Fruit fly (Drosophila melanogaster) whole organism, prepupa: ENCODE measurements around the gene CG15465.

Experiments used
- CG10631 ChIP-seq: fragments of 200-800 bp; sonication (Bioruptor generic); optimal IDR thresholded peaks from 2 replicates; lab custom pipeline; 2016; ENCODE audit warnings: missing biosample characterization, missing genetic modification characterization
- CG10669 ChIP-seq: fragments of 200-800 bp; sonication (Bioruptor generic); optimal IDR thresholded peaks from 3 replicates; lab custom pipeline; 2018; ENCODE audit warnings: missing biosample characterization, mild to moderate bottlenecking, missing genetic modification characterization, moderate library complexity
- CG11294 ChIP-seq: fragments of 200-800 bp; sonication (Bioruptor generic); IDR thresholded peaks from 2 replicates; pipeline ENCODE4 v1.3.6; 2022; ENCODE audit warnings: missing biosample characterization, missing genetic modification characterization
- CG11762 ChIP-seq: fragments of 200-800 bp; sonication (Bioruptor generic); optimal IDR thresholded peaks from 3 replicates; lab custom pipeline; 2016; ENCODE audit warnings: missing biosample characterization, missing genetic modification characterization; ENCODE audit not compliant: insufficient read depth
- CG11902 ChIP-seq: fragments of 200-800 bp; sonication (Bioruptor generic); optimal IDR thresholded peaks from 3 replicates; lab custom pipeline; 2016; ENCODE audit warnings: missing biosample characterization, missing genetic modification characterization
- CG1621 ChIP-seq: fragments of 200-800 bp; sonication (Bioruptor generic); optimal IDR thresholded peaks from 3 replicates; lab custom pipeline; 2018; ENCODE audit warnings: missing biosample characterization, mild to moderate bottlenecking, missing genetic modification characterization
- CG16779 ChIP-seq: fragments of 200-800 bp; sonication (Bioruptor generic); optimal IDR thresholded peaks from 3 replicates; lab custom pipeline; 2017; ENCODE audit warnings: missing biosample characterization, mild to moderate bottlenecking, missing genetic modification characterization
- CG3032 ChIP-seq: fragments of 200-800 bp; optimal IDR thresholded peaks from 2 replicates; lab custom pipeline; 2019; ENCODE audit warnings: missing biosample characterization, mild to moderate bottlenecking, missing genetic modification characterization, moderate library complexity
- CG34406 ChIP-seq: fragments of 200-800 bp; sonication (Bioruptor generic); optimal IDR thresholded peaks from 3 replicates; lab custom pipeline; 2016; ENCODE audit warnings: missing biosample characterization, missing genetic modification characterization
- CG3919 ChIP-seq: fragments of 200-800 bp; sonication (Bioruptor generic); optimal IDR thresholded peaks from 3 replicates; lab custom pipeline; 2016; ENCODE audit warnings: missing biosample characterization, missing genetic modification characterization
- CG4318 ChIP-seq: fragments of 200-800 bp; sonication (Bioruptor generic); optimal IDR thresholded peaks from 3 replicates; lab custom pipeline; 2017; ENCODE audit warnings: missing biosample characterization, mild to moderate bottlenecking, missing genetic modification characterization
- CG6792 ChIP-seq: fragments of 200-800 bp; sonication (Bioruptor generic); optimal IDR thresholded peaks from 3 replicates; lab custom pipeline; 2016; ENCODE audit warnings: missing biosample characterization, missing genetic modification characterization
- CG6808 ChIP-seq: fragments of 200-800 bp; sonication (Bioruptor generic); optimal IDR thresholded peaks from 3 replicates; lab custom pipeline; 2017; ENCODE audit warnings: missing biosample characterization, missing genetic modification characterization, mild to moderate bottlenecking, moderate library complexity, missing genetic modification reagents
- CG6854 ChIP-seq: fragments of 200-800 bp; sonication (Bioruptor generic); optimal IDR thresholded peaks from 2 replicates; lab custom pipeline; 2017; ENCODE audit warnings: missing biosample characterization, mild to moderate bottlenecking, missing genetic modification characterization
- CG7368 ChIP-seq: fragments of 200-800 bp; sonication (Bioruptor generic); optimal IDR thresholded peaks from 3 replicates; lab custom pipeline; 2016; ENCODE audit warnings: missing biosample characterization, missing genetic modification characterization
- CG8119 ChIP-seq: fragments of 200-800 bp; sonication (Bioruptor generic); IDR thresholded peaks from 3 replicates; pipeline ENCODE4 v1.3.6; 2022; ENCODE audit warnings: missing biosample characterization, missing genetic modification characterization
- CG8319 ChIP-seq: fragments of 200-800 bp; sonication (Bioruptor generic); optimal IDR thresholded peaks from 3 replicates; lab custom pipeline; 2016; ENCODE audit warnings: missing biosample characterization, missing genetic modification characterization
- CG8632 ChIP-seq: fragments of 200-800 bp; sonication (Bioruptor generic); optimal IDR thresholded peaks from 3 replicates; lab custom pipeline; 2016; ENCODE audit warnings: missing biosample characterization, missing genetic modification characterization
- CG9139 ChIP-seq: fragments of 200-800 bp; sonication (Bioruptor generic); optimal IDR thresholded peaks from 3 replicates; lab custom pipeline; 2017; ENCODE audit warnings: missing biosample characterization, mild to moderate bottlenecking, missing genetic modification characterization
- Eip75B ChIP-seq: fragments of 200-800 bp; sonication (Bioruptor generic); optimal IDR thresholded peaks from 3 replicates; lab custom pipeline; 2016; ENCODE audit warnings: missing biosample characterization, missing genetic modification characterization
- Eip78C ChIP-seq: fragments of 200-800 bp; sonication (Bioruptor generic); peaks from one replicate; lab custom pipeline; 2016; ENCODE audit warnings: missing biosample characterization, missing genetic modification characterization
- Eip93F ChIP-seq: fragments of 200-800 bp; sonication (Bioruptor generic); optimal IDR thresholded peaks from 2 replicates; lab custom pipeline; 2016; ENCODE audit warnings: missing biosample characterization, mild to moderate bottlenecking, missing genetic modification characterization
- Ets21C ChIP-seq: fragments of 200-800 bp; sonication (Bioruptor generic); optimal IDR thresholded peaks from 3 replicates; lab custom pipeline; 2016; ENCODE audit warnings: missing biosample characterization, missing genetic modification characterization
- Ets96B ChIP-seq: fragments of 200-800 bp; optimal IDR thresholded peaks from 2 replicates; lab custom pipeline; 2019; ENCODE audit warnings: missing biosample characterization, mild to moderate bottlenecking, missing genetic modification characterization, moderate library complexity
- Gug ChIP-seq: fragments of 200-800 bp; sonication (Bioruptor generic); IDR thresholded peaks from 2 replicates; pipeline ENCODE4 v1.3.6; 2022; ENCODE audit warnings: missing biosample characterization, missing genetic modification characterization
- Hr38 ChIP-seq: sonication (Bioruptor generic); optimal IDR thresholded peaks from 2 replicates; lab custom pipeline; 2016; ENCODE audit warnings: missing biosample characterization, missing genetic modification characterization
- Hr4 ChIP-seq: fragments of 200-800 bp; sonication (Bioruptor generic); optimal IDR thresholded peaks from 3 replicates; lab custom pipeline; 2016; ENCODE audit warnings: missing biosample characterization, missing genetic modification characterization
- Lpt ChIP-seq: fragments of 200-800 bp; sonication (Bioruptor generic); optimal IDR thresholded peaks from 3 replicates; lab custom pipeline; 2016; ENCODE audit warnings: missing biosample characterization, missing genetic modification characterization
- Met ChIP-seq: fragments of 200-800 bp; sonication (Bioruptor generic); optimal IDR thresholded peaks from 3 replicates; lab custom pipeline; 2016; ENCODE audit warnings: missing biosample characterization, missing genetic modification characterization
- OdsH ChIP-seq: fragments of 200-800 bp; sonication (Bioruptor generic); optimal IDR thresholded peaks from 3 replicates; lab custom pipeline; 2016; ENCODE audit warnings: missing biosample characterization, missing genetic modification characterization
- Sox102F ChIP-seq: fragments of 200-800 bp; sonication (Bioruptor generic); optimal IDR thresholded peaks from 2 replicates; lab custom pipeline; 2016; ENCODE audit warnings: missing biosample characterization, mild to moderate bottlenecking, missing genetic modification characterization
- Sox14 ChIP-seq: fragments of 200-800 bp; sonication (Bioruptor generic); optimal IDR thresholded peaks from 3 replicates; lab custom pipeline; 2016; ENCODE audit warnings: missing biosample characterization, missing genetic modification characterization
- Sox15 ChIP-seq: fragments of 200-800 bp; sonication (Bioruptor generic); optimal IDR thresholded peaks from 3 replicates; lab custom pipeline; 2016; ENCODE audit warnings: missing biosample characterization, missing genetic modification characterization
- achi ChIP-seq: fragments of 200-800 bp; sonication (Bioruptor generic); optimal IDR thresholded peaks from 3 replicates; lab custom pipeline; 2016; ENCODE audit warnings: missing biosample characterization, missing genetic modification characterization
- acj6 ChIP-seq: fragments of 200-800 bp; sonication (Bioruptor generic); optimal IDR thresholded peaks from 3 replicates; lab custom pipeline; 2016; ENCODE audit warnings: missing biosample characterization, missing genetic modification characterization
- cyc ChIP-seq: fragments of 200-800 bp; sonication (Bioruptor generic); optimal IDR thresholded peaks from 3 replicates; lab custom pipeline; 2016; ENCODE audit warnings: missing biosample characterization, missing genetic modification characterization
- dsx ChIP-seq: fragments of 200-800 bp; optimal IDR thresholded peaks from 3 replicates; lab custom pipeline; 2019; ENCODE audit warnings: missing biosample characterization, mild to moderate bottlenecking, missing genetic modification characterization, moderate library complexity; ENCODE audit not compliant: poor library complexity, severe bottlenecking
- eg ChIP-seq: fragments of 200-800 bp; sonication (Bioruptor generic); IDR thresholded peaks from 3 replicates; pipeline ENCODE4 v1.3.6; 2022; ENCODE audit warnings: missing biosample characterization, missing genetic modification characterization
- fd85E ChIP-seq: fragments of 200-800 bp; sonication (Bioruptor generic); optimal IDR thresholded peaks from 3 replicates; lab custom pipeline; 2016; ENCODE audit warnings: missing biosample characterization, missing genetic modification characterization
- fkh ChIP-seq: fragments of 200-800 bp; sonication (Bioruptor generic); optimal IDR thresholded peaks from 3 replicates; lab custom pipeline; 2017; ENCODE audit warnings: missing biosample characterization, mild to moderate bottlenecking, missing genetic modification characterization, moderate library complexity
- lz ChIP-seq: fragments of 200-800 bp; sonication (Bioruptor generic); optimal IDR thresholded peaks from 3 replicates; lab custom pipeline; 2016; ENCODE audit warnings: missing biosample characterization, missing genetic modification characterization
- net ChIP-seq: fragments of 200-800 bp; sonication (Bioruptor generic); optimal IDR thresholded peaks from 3 replicates; lab custom pipeline; 2016; ENCODE audit warnings: missing biosample characterization, missing genetic modification characterization
- spab ChIP-seq: fragments of 200-800 bp; sonication (Bioruptor generic); optimal IDR thresholded peaks from 2 replicates; lab custom pipeline; 2017; ENCODE audit warnings: missing biosample characterization, mild to moderate bottlenecking, missing genetic modification characterization, missing genetic modification reagents
- ss ChIP-seq, 2 experiments: fragments of 200-800 bp; sonication (Bioruptor generic); optimal IDR thresholded peaks; 2 replicates in 1 of 2; 3 replicates in 1 of 2; lab custom pipeline; 2017 to 2018; ENCODE audit warnings: mild to moderate bottlenecking in 2 of 2, missing biosample characterization in 2 of 2, missing genetic modification characterization in 2 of 2, moderate library complexity in 1 of 2
- svp ChIP-seq: fragments of 200-800 bp; sonication (Bioruptor generic); peaks from one replicate; lab custom pipeline; 2016; ENCODE audit warnings: missing biosample characterization, missing genetic modification characterization
- topi ChIP-seq: fragments of 200-800 bp; sonication (Bioruptor generic); optimal IDR thresholded peaks from 3 replicates; lab custom pipeline; 2016; ENCODE audit warnings: missing biosample characterization, missing genetic modification characterization
- vri ChIP-seq: fragments of 200-800 bp; sonication (Bioruptor generic); optimal IDR thresholded peaks from 3 replicates; lab custom pipeline; 2016; ENCODE audit warnings: missing biosample characterization, mild to moderate bottlenecking, missing genetic modification characterization

CG15465 gene

dm6 chrX:5044433-5045110 is 41.0 kb upstream of the CG15465 start (continued):
- no peak for TF ChIP-seq CG11294 (GFP tag; lab: Robert Waterston, UW)
- TF ChIP-seq Eip93F (GFP tag; lab: Kevin White, UChicago) = peak; percentile 15
- TF ChIP-seq lz (GFP tag; lab: Kevin White, UChicago) = peak; percentile 75
- TF ChIP-seq Hr4 (GFP tag; lab: Kevin White, UChicago) = no peak
- peak; percentile 55 for TF ChIP-seq spab
- TF ChIP-seq Ets21C (GFP tag; lab: Kevin White, UChicago) = peak; percentile 74
- TF ChIP-seq net (GFP tag; lab: Kevin White, UChicago) = peak; percentile 11
- TF ChIP-seq CG11762 (GFP tag; lab: Kevin White, UChicago) = peak; percentile 1
- TF ChIP-seq cyc (GFP tag; lab: Kevin White, UChicago) = peak; percentile 85
- peak; percentile 76 for TF ChIP-seq Sox102F
- peak; percentile 50 for TF ChIP-seq achi (GFP tag; lab: Kevin White, UChicago)
- TF ChIP-seq eg (GFP tag; lab: Robert Waterston, UW) = no peak
- peak; percentile 32 for TF ChIP-seq CG11902 (GFP tag; lab: Kevin White, UChicago)
- peak; percentile 67 for TF ChIP-seq CG10669 (GFP tag; lab: Kevin White, UChicago)
- TF ChIP-seq CG16779 = peak; percentile 20
- peak; percentile 7 for TF ChIP-seq CG1621
- TF ChIP-seq vri (GFP tag; lab: Kevin White, UChicago) = peak; percentile 62
- TF ChIP-seq Ets96B = peak; percentile 52
- TF ChIP-seq CG8319 = peak; percentile 17
- peak; percentile 18 for TF ChIP-seq Lpt
- peak; percentile 93 for TF ChIP-seq svp (GFP tag; lab: Kevin White, UChicago)
- TF ChIP-seq CG7368 (GFP tag; lab: Kevin White, UChicago) = no peak
- no peak for TF ChIP-seq fkh (GFP tag; lab: Kevin White, UChicago)
- TF ChIP-seq acj6 = peak; percentile 57
- TF ChIP-seq Eip75B (GFP tag; lab: Kevin White, UChicago) = peak; percentile 12
- no peak for TF ChIP-seq CG6854 (GFP tag; lab: Kevin White, UChicago)
- TF ChIP-seq fd85E (GFP tag; lab: Kevin White, UChicago) = no peak
- peak; percentile 5 for TF ChIP-seq CG8632 (GFP tag; lab: Kevin White, UChicago)
- TF ChIP-seq CG3032 (tag; lab: Kevin White, UChicago) = peak; percentile 51
- peak; percentile 67 for TF ChIP-seq CG3919
- peak; percentile 21 for TF ChIP-seq dsx
- no peak for TF ChIP-seq Sox15 (GFP tag; lab: Kevin White, UChicago)
- TF ChIP-seq Met (GFP tag; lab: Kevin White, UChicago) = peak; percentile 82
- no peak for TF ChIP-seq CG9139 (GFP tag; lab: Kevin White, UChicago)

dm6 chrX:5045158-5045557 is 40.4 kb upstream of the CG15465 start:
- TF ChIP-seq Ets21C (GFP tag; lab: Kevin White, UChicago) (peak; percentile 72), CG7368 (GFP tag; lab: Kevin White, UChicago) (peak; percentile 34), cyc (GFP tag; lab: Kevin White, UChicago) (peak; percentile 78), CG8319 (peak; percentile 39), Sox14 (GFP tag; lab: Kevin White, UChicago) (peak; percentile 86), CG8632 (GFP tag; lab: Kevin White, UChicago) (peak; percentile 61), Eip78C (GFP tag; lab: Kevin White, UChicago) (peak; percentile 88), CG11294 (GFP tag; lab: Robert Waterston, UW) (no peak), Lpt (peak; percentile 67), CG6854 (GFP tag; lab: Kevin White, UChicago) (peak; percentile 67), achi (GFP tag; lab: Kevin White, UChicago) (peak; percentile 84), CG3919 (peak; percentile 83), Gug (GFP tag; lab: Robert Waterston, UW) (peak; percentile 27; the same call in 1 of the 2 replicates), Hr38 (GFP tag; lab: Kevin White, UChicago) (no peak), CG11762 (GFP tag; lab: Kevin White, UChicago) (peak; percentile 48), CG8119 (peak; percentile 53; the same call in 1 of the 3 replicates), Eip93F (GFP tag; lab: Kevin White, UChicago) (no peak), CG34406 (GFP tag; lab: Kevin White, UChicago) (peak; percentile 72), eg (GFP tag; lab: Robert Waterston, UW) (no peak), CG6792 (GFP tag; lab: Kevin White, UChicago) (peak; percentile 72), CG10631 (GFP tag; lab: Kevin White, UChicago) (peak; percentile 86), CG10669 (GFP tag; lab: Kevin White, UChicago) (peak; percentile 65), OdsH (GFP tag; lab: Kevin White, UChicago) (peak; percentile 75), CG16779 (no peak), CG6808 (GFP tag; lab: Kevin White, UChicago) (peak; percentile 74), fkh (GFP tag; lab: Kevin White, UChicago) (no peak), Eip75B (GFP tag; lab: Kevin White, UChicago) (peak; percentile 33), CG4318 (peak; percentile 48), ss (GFP tag; optimal IDR thresholded peaks at IDR 0.05; lab: Kevin White, UChicago) (no peak), topi (peak; percentile 91), Ets96B (peak; percentile 75), CG11902 (GFP tag; lab: Kevin White, UChicago) (peak; percentile 29)
